Fruit fly (Drosophila melanogaster) whole organism, prepupa: ENCODE data around the gene qtc.

Experiments
- Blimp-1 ChIP-seq: fragments of 200-800 bp; sonication (Bioruptor generic); optimal IDR thresholded peaks from 3 replicates; lab custom pipeline; 2017; ENCODE audit warnings: missing biosample characterization, missing genetic modification characterization, mild to moderate bottlenecking, moderate library complexity, missing genetic modification reagents
- CG10631 ChIP-seq: fragments of 200-800 bp; sonication (Bioruptor generic); optimal IDR thresholded peaks from 2 replicates; lab custom pipeline; 2016; ENCODE audit warnings: missing biosample characterization, missing genetic modification characterization
- CG10669 ChIP-seq: fragments of 200-800 bp; sonication (Bioruptor generic); optimal IDR thresholded peaks from 3 replicates; lab custom pipeline; 2018; ENCODE audit warnings: missing biosample characterization, mild to moderate bottlenecking, missing genetic modification characterization, moderate library complexity
- CG11294 ChIP-seq: fragments of 200-800 bp; sonication (Bioruptor generic); IDR thresholded peaks from 2 replicates; pipeline ENCODE4 v1.3.6; 2022; ENCODE audit warnings: missing biosample characterization, missing genetic modification characterization
- CG11762 ChIP-seq: fragments of 200-800 bp; sonication (Bioruptor generic); optimal IDR thresholded peaks from 3 replicates; lab custom pipeline; 2016; ENCODE audit warnings: missing biosample characterization, missing genetic modification characterization; ENCODE audit not compliant: insufficient read depth
- CG11902 ChIP-seq: fragments of 200-800 bp; sonication (Bioruptor generic); optimal IDR thresholded peaks from 3 replicates; lab custom pipeline; 2016; ENCODE audit warnings: missing biosample characterization, missing genetic modification characterization
- CG15336 ChIP-seq: fragments of 200-800 bp; sonication (Bioruptor generic); IDR thresholded peaks from 2 replicates; pipeline ENCODE4 v1.3.6; 2022; ENCODE audit warnings: missing biosample characterization, missing genetic modification characterization
- CG1621 ChIP-seq: fragments of 200-800 bp; sonication (Bioruptor generic); optimal IDR thresholded peaks from 3 replicates; lab custom pipeline; 2018; ENCODE audit warnings: missing biosample characterization, mild to moderate bottlenecking, missing genetic modification characterization
- CG16779 ChIP-seq: fragments of 200-800 bp; sonication (Bioruptor generic); optimal IDR thresholded peaks from 3 replicates; lab custom pipeline; 2017; ENCODE audit warnings: missing biosample characterization, mild to moderate bottlenecking, missing genetic modification characterization
- CG3032 ChIP-seq: fragments of 200-800 bp; optimal IDR thresholded peaks from 2 replicates; lab custom pipeline; 2019; ENCODE audit warnings: missing biosample characterization, mild to moderate bottlenecking, missing genetic modification characterization, moderate library complexity
- CG31627 ChIP-seq: fragments of 200-800 bp; sonication (Bioruptor generic); optimal IDR thresholded peaks from 3 replicates; lab custom pipeline; 2016; ENCODE audit warnings: missing biosample characterization, missing genetic modification characterization
- CG32006 ChIP-seq: fragments of 200-800 bp; sonication (Bioruptor generic); optimal IDR thresholded peaks from 3 replicates; lab custom pipeline; 2017; ENCODE audit warnings: missing biosample characterization, mild to moderate bottlenecking, missing genetic modification characterization
- CG3919 ChIP-seq: fragments of 200-800 bp; sonication (Bioruptor generic); optimal IDR thresholded peaks from 3 replicates; lab custom pipeline; 2016; ENCODE audit warnings: missing biosample characterization, missing genetic modification characterization
- CG4318 ChIP-seq: fragments of 200-800 bp; sonication (Bioruptor generic); optimal IDR thresholded peaks from 3 replicates; lab custom pipeline; 2017; ENCODE audit warnings: missing biosample characterization, mild to moderate bottlenecking, missing genetic modification characterization
- CG6163 ChIP-seq: fragments of 200-800 bp; sonication (Bioruptor generic); IDR thresholded peaks from 3 replicates; pipeline ENCODE4 v1.3.6; 2022; ENCODE audit warnings: missing biosample characterization, missing genetic modification characterization
- CG6276 ChIP-seq: fragments of 200-800 bp; sonication (Bioruptor generic); optimal IDR thresholded peaks from 2 replicates; lab custom pipeline; 2017; ENCODE audit warnings: missing biosample characterization, mild to moderate bottlenecking, missing genetic modification characterization
- CG6792 ChIP-seq: fragments of 200-800 bp; sonication (Bioruptor generic); optimal IDR thresholded peaks from 3 replicates; lab custom pipeline; 2016; ENCODE audit warnings: missing biosample characterization, missing genetic modification characterization
- CG6854 ChIP-seq: fragments of 200-800 bp; sonication (Bioruptor generic); optimal IDR thresholded peaks from 2 replicates; lab custom pipeline; 2017; ENCODE audit warnings: missing biosample characterization, mild to moderate bottlenecking, missing genetic modification characterization
- CG8119 ChIP-seq: fragments of 200-800 bp; sonication (Bioruptor generic); IDR thresholded peaks from 3 replicates; pipeline ENCODE4 v1.3.6; 2022; ENCODE audit warnings: missing biosample characterization, missing genetic modification characterization
- CG8319 ChIP-seq: fragments of 200-800 bp; sonication (Bioruptor generic); optimal IDR thresholded peaks from 3 replicates; lab custom pipeline; 2016; ENCODE audit warnings: missing biosample characterization, missing genetic modification characterization
- CG8632 ChIP-seq: fragments of 200-800 bp; sonication (Bioruptor generic); optimal IDR thresholded peaks from 3 replicates; lab custom pipeline; 2016; ENCODE audit warnings: missing biosample characterization, missing genetic modification characterization
- CG9139 ChIP-seq: fragments of 200-800 bp; sonication (Bioruptor generic); optimal IDR thresholded peaks from 3 replicates; lab custom pipeline; 2017; ENCODE audit warnings: missing biosample characterization, mild to moderate bottlenecking, missing genetic modification characterization
- Eip78C ChIP-seq: fragments of 200-800 bp; sonication (Bioruptor generic); peaks from one replicate; lab custom pipeline; 2016; ENCODE audit warnings: missing biosample characterization, missing genetic modification characterization
- Eip93F ChIP-seq: fragments of 200-800 bp; sonication (Bioruptor generic); optimal IDR thresholded peaks from 2 replicates; lab custom pipeline; 2016; ENCODE audit warnings: missing biosample characterization, mild to moderate bottlenecking, missing genetic modification characterization
- Gug ChIP-seq: fragments of 200-800 bp; sonication (Bioruptor generic); IDR thresholded peaks from 2 replicates; pipeline ENCODE4 v1.3.6; 2022; ENCODE audit warnings: missing biosample characterization, missing genetic modification characterization
- Hr38 ChIP-seq: sonication (Bioruptor generic); optimal IDR thresholded peaks from 2 replicates; lab custom pipeline; 2016; ENCODE audit warnings: missing biosample characterization, missing genetic modification characterization
- Hr4 ChIP-seq: fragments of 200-800 bp; sonication (Bioruptor generic); optimal IDR thresholded peaks from 3 replicates; lab custom pipeline; 2016; ENCODE audit warnings: missing biosample characterization, missing genetic modification characterization
- Met ChIP-seq: fragments of 200-800 bp; sonication (Bioruptor generic); optimal IDR thresholded peaks from 3 replicates; lab custom pipeline; 2016; ENCODE audit warnings: missing biosample characterization, missing genetic modification characterization
- Smox ChIP-seq: fragments of 200-800 bp; sonication (Bioruptor generic); optimal IDR thresholded peaks from 3 replicates; lab custom pipeline; 2016; ENCODE audit warnings: missing biosample characterization, missing genetic modification characterization
- Sox102F ChIP-seq: fragments of 200-800 bp; sonication (Bioruptor generic); optimal IDR thresholded peaks from 2 replicates; lab custom pipeline; 2016; ENCODE audit warnings: missing biosample characterization, mild to moderate bottlenecking, missing genetic modification characterization
- Sox14 ChIP-seq: fragments of 200-800 bp; sonication (Bioruptor generic); optimal IDR thresholded peaks from 3 replicates; lab custom pipeline; 2016; ENCODE audit warnings: missing biosample characterization, missing genetic modification characterization
- Sox15 ChIP-seq: fragments of 200-800 bp; sonication (Bioruptor generic); optimal IDR thresholded peaks from 3 replicates; lab custom pipeline; 2016; ENCODE audit warnings: missing biosample characterization, missing genetic modification characterization
- acj6 ChIP-seq: fragments of 200-800 bp; sonication (Bioruptor generic); optimal IDR thresholded peaks from 3 replicates; lab custom pipeline; 2016; ENCODE audit warnings: missing biosample characterization, missing genetic modification characterization
- dac ChIP-seq: fragments of 200-800 bp; sonication (Bioruptor generic); optimal IDR thresholded peaks from 2 replicates; lab custom pipeline; 2017; ENCODE audit warnings: missing biosample characterization, mild to moderate bottlenecking, missing genetic modification characterization
- dsx ChIP-seq: fragments of 200-800 bp; optimal IDR thresholded peaks from 3 replicates; lab custom pipeline; 2019; ENCODE audit warnings: missing biosample characterization, mild to moderate bottlenecking, missing genetic modification characterization, moderate library complexity; ENCODE audit not compliant: poor library complexity, severe bottlenecking
- esn ChIP-seq: fragments of 200-800 bp; sonication (Bioruptor generic); optimal IDR thresholded peaks from 2 replicates; lab custom pipeline; 2016; ENCODE audit warnings: missing biosample characterization, mild to moderate bottlenecking, missing genetic modification characterization, moderate library complexity
- fd59A ChIP-seq: fragments of 200-800 bp; sonication (Bioruptor generic); optimal IDR thresholded peaks from 2 replicates; lab custom pipeline; 2017; ENCODE audit warnings: missing biosample characterization, mild to moderate bottlenecking, missing genetic modification characterization, missing genetic modification reagents
- net ChIP-seq: fragments of 200-800 bp; sonication (Bioruptor generic); optimal IDR thresholded peaks from 3 replicates; lab custom pipeline; 2016; ENCODE audit warnings: missing biosample characterization, missing genetic modification characterization
- pdm3 ChIP-seq: fragments of 200-800 bp; sonication (Bioruptor generic); optimal IDR thresholded peaks from 3 replicates; lab custom pipeline; 2016; ENCODE audit warnings: missing biosample characterization, missing genetic modification characterization
- salr ChIP-seq, 2 experiments: fragments of 200-800 bp; sonication (Bioruptor generic); optimal IDR thresholded peaks; 3 replicates each; lab custom pipeline; 2016 to 2018; ENCODE audit warnings: missing biosample characterization in 2 of 2, missing genetic modification characterization in 2 of 2, mild to moderate bottlenecking in 1 of 2
- spab ChIP-seq: fragments of 200-800 bp; sonication (Bioruptor generic); optimal IDR thresholded peaks from 2 replicates; lab custom pipeline; 2017; ENCODE audit warnings: missing biosample characterization, mild to moderate bottlenecking, missing genetic modification characterization, missing genetic modification reagents
- ss ChIP-seq, 2 experiments: fragments of 200-800 bp; sonication (Bioruptor generic); optimal IDR thresholded peaks; 2 replicates in 1 of 2; 3 replicates in 1 of 2; lab custom pipeline; 2017 to 2018; ENCODE audit warnings: mild to moderate bottlenecking in 2 of 2, missing biosample characterization in 2 of 2, missing genetic modification characterization in 2 of 2, moderate library complexity in 1 of 2
- topi ChIP-seq: fragments of 200-800 bp; sonication (Bioruptor generic); optimal IDR thresholded peaks from 3 replicates; lab custom pipeline; 2016; ENCODE audit warnings: missing biosample characterization, missing genetic modification characterization
- vri ChIP-seq: fragments of 200-800 bp; sonication (Bioruptor generic); optimal IDR thresholded peaks from 3 replicates; lab custom pipeline; 2016; ENCODE audit warnings: missing biosample characterization, mild to moderate bottlenecking, missing genetic modification characterization

Gene qtc

dm6 chr2L:5054953-5055352 lies 5.7 kb upstream of the qtc start, which contains the start of the genes CG14036 and His3.3A (continued):
- TF ChIP-seq CG3032 (tag; lab: Kevin White, UChicago) = no peak

dm6 chr2L:5055528-5055927 lies 5.1 kb upstream of the qtc start:
- TF ChIP-seq CG6792 (GFP tag; lab: Kevin White, UChicago) = no peak

- TF ChIP-seq CG3032 (tag; lab: Kevin White, UChicago) (no peak), CG6854 (GFP tag; lab: Kevin White, UChicago) (no peak), CG6276 (GFP tag; lab: Kevin White, UChicago) (no peak), CG32006 (no peak), Eip78C (GFP tag; lab: Kevin White, UChicago) (peak; percentile 24), CG15336 (GFP tag; lab: Robert Waterston, UW) (no peak)
Measured at dm6 chr2L:5058094-5058493, 2.5 kb upstream of the qtc start, which contains the start of gene Nepl3. Nepl3 (minus strand) TSS chr2L:5058248.

dm6 chr2L:5059645-5060254 lies 865 bp upstream of the qtc start, which contains the start of gene Rpn11:
Rpn11 (minus strand) TSS chr2L:5059790.
- peak; percentile 65 for TF ChIP-seq CG10631
- TF ChIP-seq CG15336 (GFP tag; lab: Robert Waterston, UW) = 0 out of 2 replicates have a peak, but pooled peaks have one; percentile 19
- TF ChIP-seq Sox15 = peak; percentile 19
- peak; percentile 44 for TF ChIP-seq CG3919 (GFP tag; lab: Kevin White, UChicago)
- TF ChIP-seq Sox102F (GFP tag; lab: Kevin White, UChicago) = no peak
- no peak for TF ChIP-seq CG16779 (tag; lab: Kevin White, UChicago)
- peak; percentile 74 for TF ChIP-seq Sox14
- TF ChIP-seq esn (GFP tag; lab: Kevin White, UChicago) = peak; percentile 68
- TF ChIP-seq Smox = no peak
- no peak for TF ChIP-seq CG11762 (GFP tag; lab: Kevin White, UChicago)
- peak; percentile 37 for TF ChIP-seq net (GFP tag; lab: Kevin White, UChicago)
- peak; percentile 16 for TF ChIP-seq CG8319 (GFP tag; lab: Kevin White, UChicago)
- peak; percentile 46 for TF ChIP-seq CG8632
- no peak for TF ChIP-seq CG9139
- no peak for TF ChIP-seq Hr38
- TF ChIP-seq CG11294 = no peak
- TF ChIP-seq pdm3 (GFP tag; lab: Kevin White, UChicago) = no peak
- TF ChIP-seq CG32006 = peak; percentile 46
- peak; percentile 35 for TF ChIP-seq CG31627
- peak; percentile 45 for TF ChIP-seq dsx (GFP tag; lab: Kevin White, UChicago)
- TF ChIP-seq Eip93F (GFP tag; lab: Kevin White, UChicago) = no peak
- TF ChIP-seq Blimp-1 = no peak
- no peak for TF ChIP-seq CG10669
- TF ChIP-seq dac (GFP tag; lab: Kevin White, UChicago) = no peak
- no peak for TF ChIP-seq vri
- TF ChIP-seq spab (GFP tag; lab: Kevin White, UChicago) = no peak
- TF ChIP-seq CG6276 (GFP tag; lab: Kevin White, UChicago) = no peak
- no peak for TF ChIP-seq CG8119 (GFP tag; lab: Robert Waterston, UW)
- TF ChIP-seq ss (GFP tag; optimal IDR thresholded peaks at IDR 0.05; lab: Kevin White, UChicago) = peak in 1 of 2 experiments; percentile 21
- TF ChIP-seq Hr4 (GFP tag; lab: Kevin White, UChicago) = peak; percentile 54
- no peak for TF ChIP-seq CG4318 (GFP tag; lab: Kevin White, UChicago)
- TF ChIP-seq salr (GFP tag; optimal IDR thresholded peaks at IDR 0.05; lab: Kevin White, UChicago) = no peak
- TF ChIP-seq CG6163 = no peak
- TF ChIP-seq Eip78C (GFP tag; lab: Kevin White, UChicago) = peak; percentile 89
- peak; percentile 0 for TF ChIP-seq CG11902 (GFP tag; lab: Kevin White, UChicago)
- no peak for TF ChIP-seq CG1621 (tag; lab: Kevin White, UChicago)
- peak; percentile 55 for TF ChIP-seq topi (GFP tag; lab: Kevin White, UChicago)
- no peak for TF ChIP-seq Met (GFP tag; lab: Kevin White, UChicago)
- TF ChIP-seq acj6 = peak; percentile 61
- 0 out of 2 replicates have a peak, but pooled peaks have one; percentile 12 for TF ChIP-seq Gug (GFP tag; lab: Robert Waterston, UW)
- peak; percentile 21 for TF ChIP-seq fd59A (GFP tag; lab: Kevin White, UChicago)
